Fruit fly (Drosophila melanogaster) Kc167 (cell line): Measurements from ENCODE around the gene CG32485.

Experiments
- Myc ChIP-seq: fragments of >200 bp; optimal IDR thresholded peaks from 2 replicates; lab custom pipeline; 2017; ENCODE audit warnings: missing external identifiers
- Sin3A ChIP-seq: fragments of >200 bp; optimal IDR thresholded peaks from 2 replicates; lab custom pipeline; 2018; ENCODE audit warnings: missing external identifiers
- h ChIP-seq: fragments of >200 bp; optimal IDR thresholded peaks from 3 replicates; lab custom pipeline; 2018; ENCODE audit warnings: missing external identifiers
- insv ChIP-seq: fragments of >200 bp; optimal IDR thresholded peaks from 3 replicates; lab custom pipeline; 2018; ENCODE audit warnings: missing external identifiers
- psq ChIP-seq: fragments of >200 bp; optimal IDR thresholded peaks from 2 replicates; lab custom pipeline; 2017; ENCODE audit warnings: missing external identifiers
- ttk ChIP-seq: sonication (Bioruptor generic); optimal IDR thresholded peaks from 2 replicates; lab custom pipeline; 2017; ENCODE audit warnings: missing external identifiers

The CG32485 gene

dm6 chr3L:3081146-3081872 lies 31.2 kb downstream of the CG32485 start:
- TF ChIP-seq insv (no peak), Myc (lab: Kevin White, UChicago) (no peak), h (lab: Kevin White, UChicago) (no peak), Sin3A (lab: Kevin White, UChicago) (no peak), psq (no peak), ttk (no peak)

dm6 chr3L:3081966-3082516 lies 31.9 kb downstream of the CG32485 start:
- TF ChIP-seq insv (no peak), Sin3A (lab: Kevin White, UChicago) (no peak), psq (no peak), ttk (no peak), h (lab: Kevin White, UChicago) (no peak), Myc (lab: Kevin White, UChicago) (no peak)

- TF ChIP-seq Myc (lab: Kevin White, UChicago) = no peak
- TF ChIP-seq Sin3A (lab: Kevin White, UChicago) = no peak
- no peak for TF ChIP-seq ttk
- no peak for TF ChIP-seq h (lab: Kevin White, UChicago)
- TF ChIP-seq insv = no peak
- no peak for TF ChIP-seq psq
These were observed 33.4 kb downstream of the CG32485 start for dm6 chr3L:3083329-3084083.

dm6 chr3L:3089012-3089411 lies 38.9 kb downstream of the CG32485 start:
- no peak for TF ChIP-seq Sin3A (lab: Kevin White, UChicago)
- no peak for TF ChIP-seq insv
- no peak for TF ChIP-seq psq
- TF ChIP-seq ttk = no peak
- TF ChIP-seq Myc (lab: Kevin White, UChicago) = no peak
- no peak for TF ChIP-seq h (lab: Kevin White, UChicago)

dm6 chr3L:3090581-3091345 lies 40.6 kb downstream of the CG32485 start:
- TF ChIP-seq h (lab: Kevin White, UChicago) = no peak
- no peak for TF ChIP-seq insv
- no peak for TF ChIP-seq Myc (lab: Kevin White, UChicago)
- no peak for TF ChIP-seq ttk
- no peak for TF ChIP-seq Sin3A (lab: Kevin White, UChicago)
- no peak for TF ChIP-seq psq

- no peak for TF ChIP-seq insv
- no peak for TF ChIP-seq ttk
- no peak for TF ChIP-seq Sin3A (lab: Kevin White, UChicago)
- no peak for TF ChIP-seq Myc (lab: Kevin White, UChicago)
- TF ChIP-seq h (lab: Kevin White, UChicago) = no peak
- TF ChIP-seq psq = no peak
These were observed 45.5 kb downstream of the CG32485 start for dm6 chr3L:3095590-3095989.

dm6 chr3L:3096073-3096725 lies 46.1 kb downstream of the CG32485 start:
- no peak for TF ChIP-seq ttk
- no peak for TF ChIP-seq psq

dm6 chr3L:3096726-3097597 lies 46.8 kb downstream of the CG32485 start:
- no peak for TF ChIP-seq Myc (lab: Kevin White, UChicago)
- TF ChIP-seq psq = no peak
- TF ChIP-seq insv = no peak
- TF ChIP-seq Sin3A (lab: Kevin White, UChicago) = no peak
- TF ChIP-seq h (lab: Kevin White, UChicago) = no peak
- TF ChIP-seq ttk = no peak

- TF ChIP-seq h (lab: Kevin White, UChicago) (no peak), insv (no peak), ttk (no peak), Myc (lab: Kevin White, UChicago) (no peak), psq (no peak), Sin3A (lab: Kevin White, UChicago) (no peak)
These were observed 47.4 kb downstream of the CG32485 start for dm6 chr3L:3097598-3097880.

dm6 chr3L:3098778-3099429 lies 48.8 kb downstream of the CG32485 start:
- TF ChIP-seq Sin3A (lab: Kevin White, UChicago) (no peak), ttk (no peak), psq (no peak), Myc (lab: Kevin White, UChicago) (no peak), h (lab: Kevin White, UChicago) (no peak), insv (no peak)

- TF ChIP-seq psq = no peak
- no peak for TF ChIP-seq h (lab: Kevin White, UChicago)
- no peak for TF ChIP-seq ttk
- TF ChIP-seq Sin3A (lab: Kevin White, UChicago) = no peak
- TF ChIP-seq Myc (lab: Kevin White, UChicago) = no peak
- TF ChIP-seq insv = no peak
These were observed 51.0 kb downstream of the CG32485 start for dm6 chr3L:3101157-3101556.
